Worm (Caenorhabditis elegans) whole organism, early embryonic: Measurements from ENCODE around the gene T25G12.6.

Experiments used
- B0310.2 ChIP-seq: sonication (generic microtip); optimal IDR thresholded peaks from 2 replicates; lab custom pipeline; 2016; ENCODE audit warnings: mild to moderate bottlenecking, missing genetic modification characterization, missing compliant biosample characterization
- F13C5.2 ChIP-seq: sonication (generic microtip); optimal IDR thresholded peaks from 2 replicates; lab custom pipeline; 2017; ENCODE audit warnings: mild to moderate bottlenecking, missing genetic modification characterization, inconsistent platforms, missing compliant biosample characterization
- aly-1 ChIP-seq: sonication (generic microtip); optimal IDR thresholded peaks from 2 replicates; lab custom pipeline; 2016; ENCODE audit warnings: missing genetic modification characterization, missing compliant biosample characterization
- ama-1 ChIP-seq: fragments of 150-350 bp; optimal IDR thresholded peaks from 2 replicates; lab custom pipeline; 2014
- ceh-13 ChIP-seq: fragments of 200-800 bp; sonication (Bioruptor generic); optimal IDR thresholded peaks from 2 replicates; lab custom pipeline; 2018; ENCODE audit warnings: mild to moderate bottlenecking, missing genetic modification characterization, missing compliant biosample characterization
- ceh-36 ChIP-seq: sonication (generic microtip); optimal IDR thresholded peaks from 2 replicates; lab custom pipeline; 2016; ENCODE audit warnings: missing genetic modification characterization, inconsistent platforms, missing compliant biosample characterization
- ets-7 ChIP-seq: sonication (generic microtip); optimal IDR thresholded peaks from 2 replicates; lab custom pipeline; 2016; ENCODE audit warnings: missing genotype, missing genetic modification characterization, missing compliant biosample characterization
- flt-1 ChIP-seq: fragments of 200-800 bp; sonication (Bioruptor generic); IDR thresholded peaks from 2 replicates; pipeline ENCODE4 v1.3.6; 2022; ENCODE audit warnings: missing genetic modification characterization, missing compliant biosample characterization
- hmbx-1 ChIP-seq: sonication (generic microtip); optimal IDR thresholded peaks from 2 replicates; lab custom pipeline; 2016; ENCODE audit warnings: mild to moderate bottlenecking, missing genetic modification characterization, missing compliant biosample characterization
- hmg-4 ChIP-seq: fragments of 200-800 bp; sonication (Bioruptor generic); optimal IDR thresholded peaks from 2 replicates; lab custom pipeline; 2018; ENCODE audit warnings: mild to moderate bottlenecking, missing genetic modification characterization, missing compliant biosample characterization
- hnd-1 ChIP-seq: sonication (generic microtip); optimal IDR thresholded peaks from 2 replicates; lab custom pipeline; 2016; ENCODE audit warnings: missing genetic modification characterization, missing compliant biosample characterization
- pes-1 ChIP-seq: fragments of 200-800 bp; sonication (Bioruptor generic); IDR thresholded peaks from 2 replicates; pipeline ENCODE4 v1.3.6; 2022; ENCODE audit warnings: missing genetic modification reagents, missing genetic modification characterization, missing compliant biosample characterization
- scrt-1 ChIP-seq: fragments of 200-800 bp; sonication (Bioruptor generic); IDR thresholded peaks from 2 replicates; pipeline ENCODE4 v1.3.6; 2022; ENCODE audit warnings: missing genetic modification characterization, missing compliant biosample characterization
- sea-1 ChIP-seq: fragments of 200-800 bp; sonication (Bioruptor generic); conservative IDR thresholded peaks from 2 replicates; pipeline ENCODE4 v1.3.6; 2022; ENCODE audit warnings: missing genetic modification characterization, missing compliant biosample characterization
- tbx-11 ChIP-seq: fragments of 200-800 bp; sonication (Bioruptor generic); IDR thresholded peaks from 2 replicates; pipeline ENCODE4 v1.3.6; 2022; ENCODE audit warnings: missing genetic modification characterization, missing compliant biosample characterization
- tbx-37 ChIP-seq: fragments of 200-800 bp; sonication (Bioruptor generic); conservative IDR thresholded peaks from 2 replicates; pipeline ENCODE4 v1.3.6; 2022; ENCODE audit warnings: missing genetic modification reagents, missing genetic modification characterization, missing compliant biosample characterization
- tra-4 ChIP-seq: sonication (generic microtip); optimal IDR thresholded peaks from 2 replicates; lab custom pipeline; 2017; ENCODE audit warnings: missing genetic modification characterization, missing compliant biosample characterization

Gene T25G12.6

ce11 chrX:17209265-17209664 is 20.7 kb downstream of the T25G12.6 start, which contains the start of gene T08G2.2:
Gene T08G2.2 (minus strand): TSS chrX:17209365.
- no peak for TF ChIP-seq ama-1 (lab: Kevin White, UChicago)

DNA sequence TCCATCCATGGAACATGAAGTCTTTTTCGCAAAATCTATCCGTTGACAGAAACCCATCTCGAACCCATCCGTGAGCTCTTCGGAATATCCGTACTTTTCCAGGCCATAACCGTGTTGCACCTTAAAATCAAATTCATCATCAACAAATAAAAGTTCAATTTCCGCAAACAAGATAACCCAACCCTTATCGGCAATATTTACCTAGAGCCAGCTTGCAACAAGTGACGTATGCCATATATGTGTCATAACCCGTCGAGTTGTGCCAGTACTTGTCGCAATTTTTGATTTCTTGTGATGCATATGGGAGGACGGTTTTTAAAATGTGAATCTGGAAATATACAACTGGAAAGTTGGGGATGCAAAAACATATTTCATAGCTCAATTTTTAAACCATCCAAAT is 24.2 kb downstream of the T25G12.6 start:
- TF ChIP-seq tbx-37 (GFP tag; lab: Robert Waterston, UW) (no peak), ama-1 (lab: Kevin White, UChicago) (no peak), hmg-4 (no peak), ceh-36 (tag; lab: Kevin White, UChicago) (no peak), scrt-1 (GFP tag; lab: Robert Waterston, UW) (no peak), hmbx-1 (tag; lab: Kevin White, UChicago) (no peak), flt-1 (no peak), hnd-1 (tag; lab: Kevin White, UChicago) (no peak), F13C5.2 (tag; lab: Kevin White, UChicago) (no peak), tra-4 (tag; lab: Kevin White, UChicago) (no peak), aly-1 (no peak)

DNA sequence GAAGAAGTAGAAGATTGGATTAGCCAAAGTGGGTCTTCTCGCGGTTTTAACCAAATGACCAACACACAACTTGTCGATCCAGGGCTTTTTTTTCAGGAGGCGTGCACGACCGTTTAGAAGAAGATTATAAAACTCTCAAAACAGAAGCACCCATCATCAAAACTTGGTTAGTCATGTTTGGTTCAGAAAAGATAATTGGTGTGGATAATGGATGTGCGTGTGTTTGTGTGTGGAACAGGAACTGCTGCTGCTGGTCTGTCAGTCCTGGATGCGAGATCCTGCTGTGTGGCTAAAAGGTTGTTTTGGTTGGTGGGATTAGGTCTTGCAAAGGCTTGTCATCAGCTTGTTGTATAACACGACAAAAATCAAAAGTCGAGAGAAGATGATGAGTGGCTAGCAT is 26.6 kb downstream of the T25G12.6 start:
- no peak for TF ChIP-seq hmbx-1 (tag; lab: Kevin White, UChicago)
- no peak for TF ChIP-seq flt-1
- TF ChIP-seq hmg-4 = no peak
- TF ChIP-seq tra-4 (tag; lab: Kevin White, UChicago) = no peak
- no peak for TF ChIP-seq ceh-36 (tag; lab: Kevin White, UChicago)
- no peak for TF ChIP-seq scrt-1 (GFP tag; lab: Robert Waterston, UW)
- no peak for TF ChIP-seq tbx-11 (GFP tag; lab: Robert Waterston, UW)
- TF ChIP-seq B0310.2 (tag; lab: Kevin White, UChicago) = no peak
- no peak for TF ChIP-seq ets-7
- TF ChIP-seq ceh-13 = no peak
- TF ChIP-seq F13C5.2 (tag; lab: Kevin White, UChicago) = no peak
- TF ChIP-seq aly-1 = no peak
- no peak for TF ChIP-seq tbx-37 (GFP tag; lab: Robert Waterston, UW)
- no peak for TF ChIP-seq pes-1
- no peak for TF ChIP-seq hnd-1 (tag; lab: Kevin White, UChicago)
- TF ChIP-seq sea-1 (GFP tag; lab: Robert Waterston, UW) = no peak

DNA sequence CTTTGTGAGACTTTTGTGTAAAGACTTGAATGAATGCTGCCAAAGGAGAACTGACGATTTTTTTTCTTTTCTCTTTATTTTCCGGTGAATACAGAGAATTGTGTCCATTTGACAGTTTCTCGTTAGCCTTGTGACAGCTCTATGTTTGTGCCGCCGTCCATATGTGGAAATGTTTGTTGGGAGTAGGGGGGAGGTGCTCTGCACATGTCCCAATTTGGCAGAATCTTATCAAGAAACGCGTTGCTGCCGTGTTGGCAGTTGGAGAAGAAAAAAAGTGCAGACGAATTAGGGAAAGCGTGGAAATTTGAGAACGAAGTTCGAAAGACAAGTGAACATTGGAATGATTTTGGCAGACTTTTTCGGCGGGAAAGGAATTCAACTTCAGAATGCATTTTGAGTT is 32.2 kb downstream of the T25G12.6 start:
- TF ChIP-seq tbx-11 (GFP tag; lab: Robert Waterston, UW) (no peak), flt-1 (no peak), pes-1 (no peak), hnd-1 (tag; lab: Kevin White, UChicago) (no peak), ets-7 (no peak), F13C5.2 (tag; lab: Kevin White, UChicago) (no peak), ama-1 (lab: Kevin White, UChicago) (no peak), sea-1 (GFP tag; lab: Robert Waterston, UW) (no peak), tbx-37 (GFP tag; lab: Robert Waterston, UW) (no peak), hmg-4 (no peak), aly-1 (no peak), ceh-36 (tag; lab: Kevin White, UChicago) (no peak)

ce11 chrX:17195080-17195479 is 34.9 kb downstream of the T25G12.6 start, which contains the start of gene B0302.5:
Gene B0302.5 (minus strand): TSS chrX:17195137.
- TF ChIP-seq sea-1 (GFP tag; lab: Robert Waterston, UW) (no peak), ceh-13 (no peak), ama-1 (lab: Kevin White, UChicago) (no peak), tra-4 (tag; lab: Kevin White, UChicago) (no peak), tbx-11 (GFP tag; lab: Robert Waterston, UW) (no peak), scrt-1 (GFP tag; lab: Robert Waterston, UW) (no peak), aly-1 (no peak), F13C5.2 (tag; lab: Kevin White, UChicago) (no peak), hmg-4 (no peak), tbx-37 (GFP tag; lab: Robert Waterston, UW) (no peak), flt-1 (no peak), pes-1 (no peak), hnd-1 (tag; lab: Kevin White, UChicago) (no peak), ceh-36 (tag; lab: Kevin White, UChicago) (no peak), ets-7 (no peak), B0310.2 (tag; lab: Kevin White, UChicago) (no peak), hmbx-1 (tag; lab: Kevin White, UChicago) (no peak)

- TF ChIP-seq flt-1 (no peak), hmbx-1 (tag; lab: Kevin White, UChicago) (no peak), hnd-1 (tag; lab: Kevin White, UChicago) (no peak), hmg-4 (no peak), tbx-11 (GFP tag; lab: Robert Waterston, UW) (no peak), pes-1 (no peak)
Measured at ce11 chrX:17185696-17186430, 44.1 kb downstream of the T25G12.6 start, which contains the start of gene sid-3. Gene sid-3 (plus strand): TSS chrX:17186380.

DNA sequence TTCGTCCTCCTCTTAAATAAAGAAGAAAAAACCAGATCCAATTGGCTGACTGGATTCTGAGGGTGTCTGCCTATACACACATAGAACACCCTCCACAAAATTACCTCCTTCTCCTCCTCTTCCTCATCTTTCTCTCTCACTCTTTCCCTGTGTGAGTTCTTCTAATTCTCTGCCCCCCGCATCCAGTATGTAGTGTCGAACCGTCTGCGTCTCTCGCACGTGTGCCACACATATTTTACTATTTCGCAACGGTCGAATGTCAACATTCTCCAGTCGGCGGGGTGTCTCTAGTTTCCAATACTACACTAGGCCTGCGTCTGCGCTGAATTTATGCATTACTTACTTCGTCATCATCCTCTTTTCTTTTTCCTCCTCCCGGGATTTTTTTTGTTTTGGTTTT is 45.6 kb downstream of the T25G12.6 start:
- TF ChIP-seq ceh-36 (tag; lab: Kevin White, UChicago) (no peak), B0310.2 (tag; lab: Kevin White, UChicago) (no peak), hmg-4 (peak; percentile 67), tbx-11 (GFP tag; lab: Robert Waterston, UW) (no peak), tra-4 (tag; lab: Kevin White, UChicago) (no peak), pes-1 (no peak), ets-7 (no peak), aly-1 (peak; percentile 33), sea-1 (GFP tag; lab: Robert Waterston, UW) (no peak), F13C5.2 (tag; lab: Kevin White, UChicago) (peak; percentile 37)

ce11 chrX:17181220-17181619 is 48.8 kb downstream of the T25G12.6 start:
- TF ChIP-seq B0310.2 (tag; lab: Kevin White, UChicago) (no peak), ama-1 (lab: Kevin White, UChicago) (no peak), flt-1 (peak; percentile 65; the same call in 1 of the 2 replicates), hmg-4 (peak; percentile 6), hnd-1 (tag; lab: Kevin White, UChicago) (no peak), ceh-13 (no peak), tbx-37 (GFP tag; lab: Robert Waterston, UW) (peak; percentile 47; the same call in 1 of the 2 replicates), F13C5.2 (tag; lab: Kevin White, UChicago) (peak; percentile 77), pes-1 (peak; percentile 66; the same call in 1 of the 2 replicates)
